Worm (Caenorhabditis elegans): ENCODE measurements around the gene irld-60.
A peak's percentile ranks its signal among the peaks of the same experiment; 100 is the strongest.

irld-60 gene

DNA sequence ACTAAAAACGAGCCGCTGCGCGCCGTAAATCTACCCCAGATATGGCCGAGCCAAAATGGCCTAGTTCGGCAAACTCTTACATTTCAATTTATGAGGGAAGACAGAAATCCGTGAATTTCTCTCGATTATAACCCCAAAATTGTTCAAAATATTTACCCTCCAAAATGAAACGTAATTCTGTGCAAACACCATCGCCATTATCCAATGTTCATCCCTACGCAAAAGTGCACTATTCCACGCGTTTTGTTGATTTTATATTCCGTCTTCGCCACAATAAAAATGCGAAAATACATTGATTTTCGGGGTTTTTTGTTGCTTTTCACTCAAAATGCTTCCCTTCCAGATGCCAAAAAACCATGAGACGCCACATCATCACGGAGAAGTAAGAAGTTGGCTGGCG lies 39.5 kb downstream of the irld-60 start, which contains the start of gene hut-1:
hut-1 (plus strand) TSS at position 344 of the 400 bp plus-strand sequence.
- peak; percentile 4 for TF ChIP-seq dsc-1 (tag; optimal IDR thresholded peaks at IDR 0.05)
- no peak for TF ChIP-seq aha-1 (tag; optimal IDR thresholded peaks at IDR 0.05)
- peak; percentile 46 for TF ChIP-seq nhr-47 (tag; optimal IDR thresholded peaks at IDR 0.05)
- TF ChIP-seq snu-23 (GFP tag; optimal IDR thresholded peaks at IDR 0.05) = peak; percentile 72
- peak; percentile 64 to 80 for TF ChIP-seq lsy-2 (tag; optimal IDR thresholded peaks at IDR 0.05)
- peak; percentile 79 to 89 (median 87) for TF ChIP-seq dpl-1 (GFP tag; optimal IDR thresholded peaks at IDR 0.05)
- TF ChIP-seq mdl-1 (tag; optimal IDR thresholded peaks at IDR 0.05) = peak in 1 of 2 experiments; percentile 34
- peak; percentile 14 for TF ChIP-seq aly-2 (tag; optimal IDR thresholded peaks at IDR 0.05)
- TF ChIP-seq ceh-88 (GFP tag; IDR thresholded peaks at IDR 0.05) = no peak
- no peak for TF ChIP-seq ceh-8 (GFP tag; optimal IDR thresholded peaks at IDR 0.05)
- TF ChIP-seq hlh-4 (tag; optimal IDR thresholded peaks at IDR 0.05) = no peak
- TF ChIP-seq nhr-71 (tag; optimal IDR thresholded peaks at IDR 0.05) = peak; percentile 64
- peak; percentile 54 for TF ChIP-seq rnt-1 (tag; optimal IDR thresholded peaks at IDR 0.05)
- peak; percentile 29 for TF ChIP-seq tbx-2 (tag; optimal IDR thresholded peaks at IDR 0.05)
- peak in 1 of 6 experiments; percentile 59 for TF ChIP-seq elt-3 (tag; optimal IDR thresholded peaks at IDR 0.05)
- TF ChIP-seq nhr-237 (tag; optimal IDR thresholded peaks at IDR 0.05) = no peak
- TF ChIP-seq C04F5.9 (tag; optimal IDR thresholded peaks at IDR 0.05) = no peak
- TF ChIP-seq C16A3.4 (tag; optimal IDR thresholded peaks at IDR 0.05) = peak; percentile 72
- peak; percentile 34 for TF ChIP-seq swsn-7 (tag; optimal IDR thresholded peaks at IDR 0.05)
- peak; percentile 74 for TF ChIP-seq unc-130 (tag; optimal IDR thresholded peaks at IDR 0.05)
- no peak for TF ChIP-seq isw-1 (GFP tag; IDR thresholded peaks at IDR 0.05)
- no peak for TF ChIP-seq unc-86 (tag; optimal IDR thresholded peaks at IDR 0.05)
- peak; percentile 82 for TF ChIP-seq xbp-1 (tag; optimal IDR thresholded peaks at IDR 0.05)
- TF ChIP-seq lin-35 (GFP tag; optimal IDR thresholded peaks at IDR 0.05) = peak; percentile 82 to 93
- peak; percentile 0 for TF ChIP-seq ama-1 (optimal IDR thresholded peaks at IDR 0.05)
- peak; percentile 35 for TF ChIP-seq blmp-1 (tag; optimal IDR thresholded peaks at IDR 0.05)
- TF ChIP-seq lin-15B (tag; optimal IDR thresholded peaks at IDR 0.05) = no peak
- TF ChIP-seq hlh-17 (GFP tag; optimal IDR thresholded peaks at IDR 0.05; ENCODE audit: borderline replicate concordance) = no peak
- TF ChIP-seq nhr-20 (tag; optimal IDR thresholded peaks at IDR 0.05) = peak; percentile 41
- TF ChIP-seq mep-1 (tag; optimal IDR thresholded peaks at IDR 0.05) = peak; percentile 29
- TF ChIP-seq efl-1 (optimal IDR thresholded peaks at IDR 0.05) = peak; percentile 60 to 85
- peak; percentile 88 to 98 for TF ChIP-seq efl-1 (GFP tag; optimal IDR thresholded peaks at IDR 0.05 in 1 of 2)
- no peak for TF ChIP-seq elt-2 (tag; optimal IDR thresholded peaks at IDR 0.05)
- peak; percentile 1 to 60 (median 37) for TF ChIP-seq ceh-82 (tag; optimal IDR thresholded peaks at IDR 0.05)
- peak; percentile 96 for TF ChIP-seq F16B12.6 (tag; optimal IDR thresholded peaks at IDR 0.05)

DNA sequence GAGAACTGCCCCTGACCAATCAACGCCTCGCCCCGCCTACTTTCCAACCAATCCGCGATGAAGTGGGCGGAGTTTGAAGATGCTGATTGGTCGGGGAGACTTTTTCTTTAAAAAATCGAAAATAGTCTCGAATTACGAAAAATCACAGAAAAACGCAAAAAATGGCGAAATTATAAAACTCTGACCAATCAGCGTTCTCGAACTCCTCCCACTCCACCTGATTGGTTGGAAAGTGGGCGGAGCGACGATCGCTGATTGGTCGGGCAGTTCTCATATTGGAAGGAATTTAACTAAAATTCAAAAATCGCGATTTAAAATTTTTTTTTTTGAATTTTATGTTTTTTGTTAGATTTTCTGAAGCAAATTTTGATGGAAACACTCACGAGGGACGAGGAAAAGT lies 47.5 kb downstream of the irld-60 start:
- no peak for TF ChIP-seq fkh-10 (GFP tag; optimal IDR thresholded peaks at IDR 0.05)
- no peak for TF ChIP-seq C34B4.2 (tag; optimal IDR thresholded peaks at IDR 0.05)
- TF ChIP-seq hlh-4 (tag; optimal IDR thresholded peaks at IDR 0.05) = no peak
- TF ChIP-seq ceh-63 (GFP tag; optimal IDR thresholded peaks at IDR 0.05) = no peak
- no peak for TF ChIP-seq snu-23 (GFP tag; optimal IDR thresholded peaks at IDR 0.05)
- no peak for TF ChIP-seq ets-5 (GFP tag; IDR thresholded peaks at IDR 0.05)
- TF ChIP-seq pqm-1 (tag; optimal IDR thresholded peaks at IDR 0.05) = no peak
- no peak for TF ChIP-seq Y116A8C.19 (tag; optimal IDR thresholded peaks at IDR 0.05; ENCODE audit: borderline replicate concordance)
- no peak for TF ChIP-seq skn-1 (tag; optimal IDR thresholded peaks at IDR 0.05)
- TF ChIP-seq ceh-8 (GFP tag; optimal IDR thresholded peaks at IDR 0.05) = no peak

DNA sequence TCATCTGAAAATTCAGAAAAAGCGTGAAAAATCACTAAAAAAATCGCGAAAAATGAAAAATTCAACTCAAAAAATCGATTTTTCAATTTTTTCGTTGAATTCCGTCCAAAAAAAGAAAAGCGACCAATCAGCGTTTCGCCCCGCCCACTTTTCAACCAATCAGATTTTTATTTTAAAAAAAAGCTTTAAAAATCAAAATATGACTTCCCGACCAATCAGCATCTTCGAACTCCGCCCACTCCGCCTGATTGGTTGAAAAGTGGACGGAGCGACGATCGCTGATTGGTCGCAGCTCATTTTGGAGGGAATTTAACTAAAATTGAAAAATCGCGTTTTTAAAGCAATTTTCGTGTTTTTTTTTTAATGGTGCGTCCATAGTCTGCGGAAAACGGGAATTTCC lies 48.4 kb downstream of the irld-60 start:
- TF ChIP-seq nhr-85 (tag) (no peak), nhr-90 (tag; optimal IDR thresholded peaks at IDR 0.05; ENCODE audit: poor library complexity) (no peak), isw-1 (GFP tag; IDR thresholded peaks at IDR 0.05) (no peak), nhr-11 (tag; optimal IDR thresholded peaks at IDR 0.05) (no peak), skn-1 (tag; optimal IDR thresholded peaks at IDR 0.05) (no peak), lsy-2 (tag; optimal IDR thresholded peaks at IDR 0.05) (no peak), ceh-82 (tag; optimal IDR thresholded peaks at IDR 0.05) (no peak), rnt-1 (tag; optimal IDR thresholded peaks at IDR 0.05) (no peak), Y116A8C.19 (tag; optimal IDR thresholded peaks at IDR 0.05; ENCODE audit: borderline replicate concordance) (no peak), mdl-1 (tag; optimal IDR thresholded peaks at IDR 0.05) (no peak), hpl-2 (GFP tag; optimal IDR thresholded peaks at IDR 0.05) (no peak), hlh-17 (GFP tag; optimal IDR thresholded peaks at IDR 0.05; ENCODE audit: borderline replicate concordance) (no peak), nhr-20 (tag; optimal IDR thresholded peaks at IDR 0.05) (no peak), egl-27 (tag; optimal IDR thresholded peaks at IDR 0.05) (no peak)

Measured in whole organism, L1 larva.